Fruit fly (Drosophila melanogaster): ENCODE results near the gene Zip89B.

dm6 chr3R:16350400-16350799, 44.8 kb downstream of the Zip89B start:
- no peak for TF ChIP-seq OdsH (GFP tag; optimal IDR thresholded peaks at IDR 0.05)
- no peak for TF ChIP-seq cyc (GFP tag; optimal IDR thresholded peaks at IDR 0.05)
- no peak for TF ChIP-seq CG32006 (GFP tag; optimal IDR thresholded peaks at IDR 0.05)
- TF ChIP-seq CG11762 (GFP tag; optimal IDR thresholded peaks at IDR 0.05; ENCODE audit: insufficient read depth): no peak
- no peak for TF ChIP-seq Eip75B (GFP tag; optimal IDR thresholded peaks at IDR 0.05)
- TF ChIP-seq CG31627 (GFP tag; optimal IDR thresholded peaks at IDR 0.05): no peak
- TF ChIP-seq Hr39 (GFP tag; optimal IDR thresholded peaks at IDR 0.05): no peak
- no peak for TF ChIP-seq Sox102F (GFP tag; optimal IDR thresholded peaks at IDR 0.05)
- TF ChIP-seq svp (GFP tag): no peak
